Worm (Caenorhabditis elegans) whole organism, L3 larva: ENCODE results near the gene spe-49.

Experiments used
- R02D3.7 ChIP-seq: fragments of 150-350 bp; optimal IDR thresholded peaks from 2 replicates; lab custom pipeline; 2014; ENCODE audit warnings: missing biosample characterization, missing genetic modification characterization
- ceh-16 ChIP-seq: sonication (generic microtip); optimal IDR thresholded peaks from 2 replicates; lab custom pipeline; 2017; ENCODE audit warnings: missing biosample characterization, missing genetic modification characterization
- ceh-28 ChIP-seq: fragments of 150-350 bp; optimal IDR thresholded peaks from 2 replicates; lab custom pipeline; 2014; ENCODE audit warnings: missing biosample characterization, missing genetic modification reagents, missing genetic modification characterization
- ceh-82 ChIP-seq: fragments of 150-350 bp; optimal IDR thresholded peaks from 2 replicates; lab custom pipeline; 2014; ENCODE audit warnings: missing biosample characterization, missing genetic modification characterization
- elt-3 ChIP-seq, 3 experiments: fragments of 150-350 bp in 1 of 3; sonication (generic microtip) in 2 of 3; optimal IDR thresholded peaks; 2 replicates in 2 of 3; 4 replicates in 1 of 3; lab custom pipeline; 2014 to 2017; ENCODE audit warnings: missing biosample characterization in 3 of 3, missing genetic modification characterization in 3 of 3
- fos-1 ChIP-seq: fragments of 150-350 bp; optimal IDR thresholded peaks from 2 replicates; lab custom pipeline; 2014; ENCODE audit warnings: missing biosample characterization, missing genetic modification characterization
- mml-1 ChIP-seq: fragments of 150-350 bp; sonication (generic microtip); optimal IDR thresholded peaks from 3 replicates; lab custom pipeline; 2014; ENCODE audit warnings: missing biosample characterization, missing genetic modification characterization
- nhr-25 ChIP-seq: sonication (generic microtip); optimal IDR thresholded peaks from 2 replicates; lab custom pipeline; 2017; ENCODE audit warnings: missing biosample characterization, missing genetic modification characterization
- nhr-28 ChIP-seq: fragments of 150-350 bp; optimal IDR thresholded peaks from 2 replicates; lab custom pipeline; 2014; ENCODE audit warnings: missing biosample characterization, missing genetic modification characterization
- pha-4 ChIP-seq: fragments of 150-350 bp; optimal IDR thresholded peaks from 2 replicates; lab custom pipeline; 2014; ENCODE audit warnings: missing biosample characterization, missing genetic modification reagents, missing genetic modification characterization
- sea-2 ChIP-seq: fragments of 150-350 bp; sonication (generic microtip); optimal IDR thresholded peaks from 4 replicates; lab custom pipeline; 2014; ENCODE audit warnings: missing biosample characterization, missing genetic modification reagents, missing genetic modification characterization
- skn-1 ChIP-seq: fragments of 150-350 bp; optimal IDR thresholded peaks from 2 replicates; lab custom pipeline; 2014; ENCODE audit warnings: missing biosample characterization, missing genetic modification characterization
- unc-62 ChIP-seq: fragments of 150-350 bp; sonication (generic microtip); optimal IDR thresholded peaks from 4 replicates; lab custom pipeline; 2014; ENCODE audit warnings: missing biosample characterization, missing genetic modification reagents, missing genetic modification characterization
- zag-1 ChIP-seq: fragments of 150-350 bp; optimal IDR thresholded peaks from 2 replicates; lab custom pipeline; 2014; ENCODE audit warnings: missing biosample characterization, missing genetic modification characterization

DNA sequence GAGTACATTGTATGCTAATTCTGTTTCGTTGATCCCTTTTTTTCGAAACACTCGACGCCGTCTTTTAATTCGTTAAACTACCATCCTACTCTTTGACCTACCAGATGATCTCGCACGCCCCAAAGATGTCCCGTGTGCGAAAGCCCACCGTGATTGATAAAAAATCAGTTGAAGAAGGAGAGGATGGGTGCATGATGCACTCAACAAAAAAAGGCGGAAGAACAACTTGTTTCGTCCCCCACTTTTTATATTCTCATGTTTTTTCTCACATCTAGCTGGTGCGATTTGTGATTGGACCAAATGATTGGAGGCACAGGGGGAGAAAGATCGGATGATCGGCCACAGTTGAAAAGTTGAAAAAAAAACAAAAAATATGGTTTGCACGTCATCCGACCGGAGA, 42.8 kb upstream of the spe-49 start:
- TF ChIP-seq pha-4 (tag; lab: Kevin White, UChicago) (no peak), sea-2 (no peak), zag-1 (no peak), ceh-28 (tag; lab: Kevin White, UChicago) (no peak), nhr-25 (tag; lab: Kevin White, UChicago) (peak; percentile 42), unc-62 (GFP tag; lab: Kevin White, UChicago) (no peak), skn-1 (tag; lab: Kevin White, UChicago) (no peak), mml-1 (tag; lab: Kevin White, UChicago) (no peak), nhr-28 (tag; lab: Kevin White, UChicago) (no peak), elt-3 (tag; optimal IDR thresholded peaks at IDR 0.05; lab: Kevin White, UChicago) (no peak), fos-1 (no peak), ceh-82 (no peak), ceh-16 (tag; lab: Kevin White, UChicago) (no peak), R02D3.7 (tag; lab: Kevin White, UChicago) (no peak)
